Worm (Caenorhabditis elegans) whole organism, early embryonic: ENCODE measurements around the gene F17C8.6.
"Not testable (repeated sequence)": the region's sequence is repeated elsewhere in the genome, so short reads cannot be mapped to it uniquely, and the experiment has no call there.

Experiments used
- B0310.2 ChIP-seq: sonication (generic microtip); optimal IDR thresholded peaks from 2 replicates; lab custom pipeline; 2016; ENCODE audit warnings: mild to moderate bottlenecking, missing genetic modification characterization, missing compliant biosample characterization
- F13C5.2 ChIP-seq: sonication (generic microtip); optimal IDR thresholded peaks from 2 replicates; lab custom pipeline; 2017; ENCODE audit warnings: mild to moderate bottlenecking, missing genetic modification characterization, inconsistent platforms, missing compliant biosample characterization
- aly-1 ChIP-seq: sonication (generic microtip); optimal IDR thresholded peaks from 2 replicates; lab custom pipeline; 2016; ENCODE audit warnings: missing genetic modification characterization, missing compliant biosample characterization
- ama-1 ChIP-seq: fragments of 150-350 bp; optimal IDR thresholded peaks from 2 replicates; lab custom pipeline; 2014
- ceh-13 ChIP-seq: fragments of 200-800 bp; sonication (Bioruptor generic); optimal IDR thresholded peaks from 2 replicates; lab custom pipeline; 2018; ENCODE audit warnings: mild to moderate bottlenecking, missing genetic modification characterization, missing compliant biosample characterization
- ceh-36 ChIP-seq: sonication (generic microtip); optimal IDR thresholded peaks from 2 replicates; lab custom pipeline; 2016; ENCODE audit warnings: missing genetic modification characterization, inconsistent platforms, missing compliant biosample characterization
- ets-7 ChIP-seq: sonication (generic microtip); optimal IDR thresholded peaks from 2 replicates; lab custom pipeline; 2016; ENCODE audit warnings: missing genotype, missing genetic modification characterization, missing compliant biosample characterization
- flt-1 ChIP-seq: fragments of 200-800 bp; sonication (Bioruptor generic); IDR thresholded peaks from 2 replicates; pipeline ENCODE4 v1.3.6; 2022; ENCODE audit warnings: missing genetic modification characterization, missing compliant biosample characterization
- hmbx-1 ChIP-seq: sonication (generic microtip); optimal IDR thresholded peaks from 2 replicates; lab custom pipeline; 2016; ENCODE audit warnings: mild to moderate bottlenecking, missing genetic modification characterization, missing compliant biosample characterization
- hmg-4 ChIP-seq: fragments of 200-800 bp; sonication (Bioruptor generic); optimal IDR thresholded peaks from 2 replicates; lab custom pipeline; 2018; ENCODE audit warnings: mild to moderate bottlenecking, missing genetic modification characterization, missing compliant biosample characterization
- hnd-1 ChIP-seq: sonication (generic microtip); optimal IDR thresholded peaks from 2 replicates; lab custom pipeline; 2016; ENCODE audit warnings: missing genetic modification characterization, missing compliant biosample characterization
- pes-1 ChIP-seq: fragments of 200-800 bp; sonication (Bioruptor generic); IDR thresholded peaks from 2 replicates; pipeline ENCODE4 v1.3.6; 2022; ENCODE audit warnings: missing genetic modification reagents, missing genetic modification characterization, missing compliant biosample characterization
- scrt-1 ChIP-seq: fragments of 200-800 bp; sonication (Bioruptor generic); IDR thresholded peaks from 2 replicates; pipeline ENCODE4 v1.3.6; 2022; ENCODE audit warnings: missing genetic modification characterization, missing compliant biosample characterization
- sea-1 ChIP-seq: fragments of 200-800 bp; sonication (Bioruptor generic); conservative IDR thresholded peaks from 2 replicates; pipeline ENCODE4 v1.3.6; 2022; ENCODE audit warnings: missing genetic modification characterization, missing compliant biosample characterization
- tbx-11 ChIP-seq: fragments of 200-800 bp; sonication (Bioruptor generic); IDR thresholded peaks from 2 replicates; pipeline ENCODE4 v1.3.6; 2022; ENCODE audit warnings: missing genetic modification characterization, missing compliant biosample characterization
- tbx-37 ChIP-seq: fragments of 200-800 bp; sonication (Bioruptor generic); conservative IDR thresholded peaks from 2 replicates; pipeline ENCODE4 v1.3.6; 2022; ENCODE audit warnings: missing genetic modification reagents, missing genetic modification characterization, missing compliant biosample characterization
- tra-4 ChIP-seq: sonication (generic microtip); optimal IDR thresholded peaks from 2 replicates; lab custom pipeline; 2017; ENCODE audit warnings: missing genetic modification characterization, missing compliant biosample characterization

F17C8.6 gene

DNA sequence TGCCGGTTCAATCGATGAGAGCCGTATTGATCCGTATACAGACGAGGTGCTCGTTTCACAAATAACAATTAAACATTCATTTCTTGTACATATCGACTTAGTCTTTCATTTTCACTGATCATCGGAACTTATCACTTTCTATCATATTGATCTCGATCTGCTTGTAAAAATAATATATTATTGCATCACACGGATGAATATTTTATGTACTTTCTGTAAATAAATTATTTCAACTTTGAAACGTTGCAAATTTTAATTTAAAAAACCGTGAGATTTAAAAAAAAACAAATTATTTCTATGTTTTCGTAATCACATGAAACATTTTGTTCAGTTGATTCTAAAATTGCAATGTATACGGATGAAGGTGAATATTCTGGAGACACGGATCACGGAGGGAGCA is 3.2 kb downstream of the F17C8.6 start, which contains the start of gene twk-6:
Gene twk-6, plus strand, starts transcription at position 301 of the 400 bp plus-strand sequence.
- not testable (repeated sequence) for TF ChIP-seq sea-1 (GFP tag; lab: Robert Waterston, UW); B0310.2 (tag; lab: Kevin White, UChicago); hmg-4

DNA sequence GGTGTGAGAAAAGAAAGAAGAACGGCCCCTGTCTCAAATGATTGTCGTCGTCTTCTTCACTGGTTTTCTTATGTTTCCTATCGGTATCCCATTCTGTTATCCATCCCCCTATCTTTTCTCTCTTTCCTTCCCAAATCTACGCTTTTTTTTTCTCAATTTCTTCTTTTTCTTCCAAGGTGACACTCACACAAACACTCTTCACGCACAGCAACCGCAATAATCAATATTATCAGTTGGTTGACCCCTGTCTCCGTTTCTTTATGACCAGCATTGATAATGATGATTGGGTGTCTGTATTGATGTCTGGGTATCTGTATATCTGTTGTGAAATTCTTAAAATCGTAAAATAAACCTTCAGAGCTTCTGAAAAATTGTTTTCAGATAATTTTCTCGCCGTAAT is 5.0 kb downstream of the F17C8.6 start:
- TF ChIP-seq ceh-36 (tag; lab: Kevin White, UChicago) (no peak), tbx-11 (GFP tag; lab: Robert Waterston, UW) (no peak), hnd-1 (tag; lab: Kevin White, UChicago) (no peak), tra-4 (tag; lab: Kevin White, UChicago) (no peak), sea-1 (GFP tag; lab: Robert Waterston, UW) (no peak), flt-1 (GFP tag; lab: Robert Waterston, UW) (no peak), ets-7 (tag; lab: Kevin White, UChicago) (no peak), B0310.2 (tag; lab: Kevin White, UChicago) (no peak), tbx-37 (GFP tag; lab: Robert Waterston, UW) (no peak), ceh-13 (GFP tag; lab: Kevin White, UChicago) (no peak), aly-1 (no peak), hmg-4 (no peak), F13C5.2 (tag; lab: Kevin White, UChicago) (no peak)

- no peak for TF ChIP-seq hmbx-1
- TF ChIP-seq scrt-1 (GFP tag; lab: Robert Waterston, UW), result no peak
- no peak for TF ChIP-seq ets-7 (tag; lab: Kevin White, UChicago)
- TF ChIP-seq hmg-4, result no peak
- no peak for TF ChIP-seq sea-1 (GFP tag; lab: Robert Waterston, UW)
- no peak for TF ChIP-seq aly-1
- TF ChIP-seq ceh-36 (tag; lab: Kevin White, UChicago), result no peak
- TF ChIP-seq hnd-1 (tag; lab: Kevin White, UChicago), result no peak
- TF ChIP-seq flt-1 (GFP tag; lab: Robert Waterston, UW), result no peak
- no peak for TF ChIP-seq tbx-37 (GFP tag; lab: Robert Waterston, UW)
- no peak for TF ChIP-seq tra-4 (tag; lab: Kevin White, UChicago)
- no peak for TF ChIP-seq tbx-11 (GFP tag; lab: Robert Waterston, UW)
- TF ChIP-seq ama-1 (lab: Kevin White, UChicago), result no peak
- TF ChIP-seq pes-1 (GFP tag; lab: Robert Waterston, UW), result no peak
- TF ChIP-seq F13C5.2 (tag; lab: Kevin White, UChicago), result no peak
- TF ChIP-seq ceh-13 (GFP tag; lab: Kevin White, UChicago), result no peak
These were observed 5.9 kb downstream of the F17C8.6 start, which contains the start of gene ras-2 for ce11 chrIII:4739975-4740374. Gene ras-2 (minus strand): TSS chrIII:4740075.

DNA sequence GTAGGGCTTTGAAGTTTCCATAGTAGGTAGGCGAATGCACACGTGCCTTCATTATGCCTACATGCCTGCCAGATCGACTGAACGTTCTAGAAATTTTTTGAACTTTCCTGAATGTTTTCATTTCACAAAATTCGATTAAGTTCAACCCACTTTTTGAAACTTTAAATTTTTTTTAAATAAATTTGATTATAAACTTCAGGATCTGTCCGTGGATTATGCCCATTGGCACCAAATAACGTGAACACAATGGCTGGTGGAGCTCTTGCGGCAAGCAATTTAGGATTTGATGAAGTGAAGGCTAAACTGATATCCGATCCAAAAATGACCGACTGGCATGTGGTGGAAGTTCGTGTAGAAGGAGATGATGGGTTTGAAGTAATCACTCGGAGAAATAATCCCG is 10.4 kb downstream of the F17C8.6 start, which contains the start of gene F17C8.7:
Gene F17C8.7, plus strand, starts transcription at position 301 of the 400 bp plus-strand sequence.
- TF ChIP-seq tbx-37 (GFP tag; lab: Robert Waterston, UW) (no peak), aly-1 (no peak), hmbx-1 (no peak), sea-1 (GFP tag; lab: Robert Waterston, UW) (no peak), scrt-1 (GFP tag; lab: Robert Waterston, UW) (no peak)

DNA sequence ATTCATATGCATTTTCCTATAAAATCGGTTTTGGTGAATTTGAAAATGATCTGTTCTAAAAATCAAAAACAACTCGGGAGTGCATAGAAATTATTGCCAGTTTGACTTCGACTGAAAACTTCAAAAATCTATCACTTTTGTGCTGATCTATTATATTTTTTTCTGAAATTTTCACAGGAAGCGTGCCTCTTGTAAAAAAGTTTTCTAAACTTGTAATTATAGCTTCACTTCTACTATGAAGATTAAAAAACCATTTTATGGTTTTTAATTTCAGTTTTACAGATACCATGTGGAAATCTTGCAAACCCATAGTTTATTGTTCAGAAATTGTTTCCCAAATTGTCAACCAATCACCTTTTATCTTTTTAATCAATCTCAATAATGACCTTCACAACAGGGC is 11.8 kb downstream of the F17C8.6 start, which contains the start of gene F17C8.9:
Gene F17C8.9, plus strand, starts transcription at position 301 of the 400 bp plus-strand sequence.
- TF ChIP-seq hmg-4 (no peak), ceh-36 (tag; lab: Kevin White, UChicago) (no peak), tbx-37 (GFP tag; lab: Robert Waterston, UW) (no peak), B0310.2 (tag; lab: Kevin White, UChicago) (no peak), ceh-13 (GFP tag; lab: Kevin White, UChicago) (no peak), pes-1 (GFP tag; lab: Robert Waterston, UW) (no peak), scrt-1 (GFP tag; lab: Robert Waterston, UW) (no peak), ets-7 (tag; lab: Kevin White, UChicago) (no peak), ama-1 (lab: Kevin White, UChicago) (no peak), flt-1 (GFP tag; lab: Robert Waterston, UW) (no peak), sea-1 (GFP tag; lab: Robert Waterston, UW) (no peak), aly-1 (no peak), hnd-1 (tag; lab: Kevin White, UChicago) (no peak), hmbx-1 (no peak)

- TF ChIP-seq pes-1 (GFP tag; lab: Robert Waterston, UW) (no peak), hnd-1 (tag; lab: Kevin White, UChicago) (no peak), tbx-11 (GFP tag; lab: Robert Waterston, UW) (no peak), hmbx-1 (no peak), sea-1 (GFP tag; lab: Robert Waterston, UW) (no peak)
These were observed 14.4 kb downstream of the F17C8.6 start, which contains the start of gene F17C8.3 for ce11 chrIII:4731295-4731988. Gene F17C8.3 (plus strand): TSS chrIII:4731938.

ce11 chrIII:4723922-4724321 is 21.9 kb downstream of the F17C8.6 start:
- no peak for TF ChIP-seq scrt-1 (GFP tag; lab: Robert Waterston, UW)
- TF ChIP-seq ceh-13 (GFP tag; lab: Kevin White, UChicago), result no peak
- no peak for TF ChIP-seq ceh-36 (tag; lab: Kevin White, UChicago)
- no peak for TF ChIP-seq tbx-11 (GFP tag; lab: Robert Waterston, UW)
- TF ChIP-seq tra-4 (tag; lab: Kevin White, UChicago), result no peak
- no peak for TF ChIP-seq tbx-37 (GFP tag; lab: Robert Waterston, UW)
- no peak for TF ChIP-seq hmbx-1
- TF ChIP-seq hnd-1 (tag; lab: Kevin White, UChicago), result no peak
- TF ChIP-seq sea-1 (GFP tag; lab: Robert Waterston, UW), result no peak
- no peak for TF ChIP-seq hmg-4
- no peak for TF ChIP-seq F13C5.2 (tag; lab: Kevin White, UChicago)
- TF ChIP-seq B0310.2 (tag; lab: Kevin White, UChicago), result no peak
- no peak for TF ChIP-seq flt-1 (GFP tag; lab: Robert Waterston, UW)
- no peak for TF ChIP-seq aly-1
- TF ChIP-seq ama-1 (lab: Kevin White, UChicago), result no peak
- no peak for TF ChIP-seq ets-7 (tag; lab: Kevin White, UChicago)
